Fruit fly (Drosophila melanogaster): ENCODE data around the gene primo-1.

Gene primo-1

DNA sequence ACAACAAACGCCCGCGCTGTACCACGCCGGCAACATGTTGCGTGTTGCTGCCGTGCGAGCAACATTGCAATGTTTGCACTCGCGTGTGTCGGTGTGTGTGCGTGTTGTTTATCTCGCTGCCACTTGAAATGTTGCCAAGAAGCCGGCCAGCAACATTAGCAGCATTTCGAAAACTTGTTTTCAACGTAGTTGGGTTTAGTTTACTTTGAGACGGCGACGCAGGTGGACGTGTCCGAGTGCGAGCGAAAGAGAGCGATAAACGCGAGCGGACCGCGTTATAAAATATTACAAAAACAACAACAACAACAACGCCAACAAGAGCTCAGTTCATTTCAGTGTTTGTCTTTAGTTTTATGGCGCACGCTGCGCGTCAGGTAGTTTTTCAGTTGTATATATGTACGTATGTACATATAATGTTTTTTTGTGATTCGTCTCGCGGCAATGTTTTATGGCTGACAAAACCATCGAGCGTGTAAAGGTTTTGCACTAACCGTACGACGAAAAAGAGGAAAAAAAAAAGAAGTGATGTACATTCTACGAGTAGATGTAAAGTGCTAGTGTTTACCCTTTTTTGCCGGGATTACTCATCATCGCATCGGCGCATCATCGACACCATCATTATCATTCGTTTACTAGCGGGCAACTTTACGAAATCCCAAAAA, 3.5 kb upstream of the primo-1 start, which contains the start of gene kmr (continued):
- peak; percentile 67 for TF ChIP-seq CG8924 (tag; optimal IDR thresholded peaks at IDR 0.05)
- TF ChIP-seq CG6765 (GFP tag; optimal IDR thresholded peaks at IDR 0.05): peak; percentile 12
- TF ChIP-seq CG12104 (GFP tag; optimal IDR thresholded peaks at IDR 0.05): no peak
- peak; percentile 58 for TF ChIP-seq mirr (GFP tag; optimal IDR thresholded peaks at IDR 0.05)
- peak; percentile 31 for TF ChIP-seq Fer3 (tag; optimal IDR thresholded peaks at IDR 0.05)
- TF ChIP-seq Hsf (GFP tag; optimal IDR thresholded peaks at IDR 0.05): no peak
- TF ChIP-seq tll (GFP tag; optimal IDR thresholded peaks at IDR 0.05): no peak
- TF ChIP-seq CG2678 (tag; optimal IDR thresholded peaks at IDR 0.05): peak; percentile 23
- peak; percentile 40; the same call in 1 of the 3 replicates for TF ChIP-seq CG14050 (GFP tag; IDR thresholded peaks at IDR 0.05)
- peak; percentile 62 for TF ChIP-seq CrebB (tag; optimal IDR thresholded peaks at IDR 0.05)
- TF ChIP-seq Atf6 (GFP tag; IDR thresholded peaks at IDR 0.05): peak; percentile 27; the same call in 1 of the 2 replicates
- peak; percentile 13 for TF ChIP-seq Hey (tag; optimal IDR thresholded peaks at IDR 0.05)
- TF ChIP-seq CG5953 (GFP tag; IDR thresholded peaks at IDR 0.05): peak; percentile 53
- 0 out of 2 replicates have a peak, but pooled peaks have one; percentile 43 for TF ChIP-seq unc-4 (GFP tag; IDR thresholded peaks at IDR 0.05; ENCODE audit: partially characterized antibody)
- TF ChIP-seq CG15269 (tag; optimal IDR thresholded peaks at IDR 0.05): peak; percentile 45
- TF ChIP-seq tx (GFP tag; optimal IDR thresholded peaks at IDR 0.05): no peak
- no peak for TF ChIP-seq CG11398 (GFP tag; optimal IDR thresholded peaks at IDR 0.05)
- TF ChIP-seq zen (tag; optimal IDR thresholded peaks at IDR 0.05): no peak
- TF ChIP-seq pfk (GFP tag; optimal IDR thresholded peaks at IDR 0.05): no peak
- TF ChIP-seq CG31365 (tag; optimal IDR thresholded peaks at IDR 0.05): no peak
- TF ChIP-seq CG1647 (GFP tag; optimal IDR thresholded peaks at IDR 0.05): no peak
- no peak for TF ChIP-seq Ada2b (GFP tag; IDR thresholded peaks at IDR 0.05)
- TF ChIP-seq CG16813 (GFP tag; IDR thresholded peaks at IDR 0.05; ENCODE audit: partially characterized antibody): no peak
- no peak for TF ChIP-seq ken (GFP tag; IDR thresholded peaks at IDR 0.05)
- peak; percentile 15 for TF ChIP-seq CG12391 (tag; optimal IDR thresholded peaks at IDR 0.05)
- TF ChIP-seq CG2875 (GFP tag; optimal IDR thresholded peaks at IDR 0.05): peak; percentile 49
- TF ChIP-seq Mes4 (GFP tag; optimal IDR thresholded peaks at IDR 0.05): no peak
- TF ChIP-seq Eip74EF (GFP tag; optimal IDR thresholded peaks at IDR 0.05): peak in 1 of 2 experiments; percentile 36
- TF ChIP-seq her (GFP tag; optimal IDR thresholded peaks at IDR 0.05): peak; percentile 57
- TF ChIP-seq CG7963 (GFP tag; IDR thresholded peaks at IDR 0.05; ENCODE audit: partially characterized antibody): 0 out of 3 replicates have a peak, but pooled peaks have one; percentile 22
- TF ChIP-seq CG6791 (GFP tag; IDR thresholded peaks at IDR 0.05; ENCODE audit: partially characterized antibody): no peak
- TF ChIP-seq dimm (GFP tag; IDR thresholded peaks at IDR 0.05): no peak
- peak; percentile 98 for TF ChIP-seq Jarid2 (GFP tag; optimal IDR thresholded peaks at IDR 0.05)
- TF ChIP-seq sima (GFP tag; optimal IDR thresholded peaks at IDR 0.05): no peak
- TF ChIP-seq CG13424 (tag; optimal IDR thresholded peaks at IDR 0.05): no peak
- no peak for TF ChIP-seq CG12744 (GFP tag; optimal IDR thresholded peaks at IDR 0.05)
- peak; percentile 23 for TF ChIP-seq nmo (GFP tag; optimal IDR thresholded peaks at IDR 0.05)
- TF ChIP-seq C15 (GFP tag; IDR thresholded peaks at IDR 0.05): no peak
- peak; percentile 100 for TF ChIP-seq CG11504 (tag; optimal IDR thresholded peaks at IDR 0.05)
- TF ChIP-seq Hr39 (optimal IDR thresholded peaks at IDR 0.05): no peak
- no peak for TF ChIP-seq tna (GFP tag; IDR thresholded peaks at IDR 0.05; ENCODE audit: partially characterized antibody)
- TF ChIP-seq CG9609 (GFP tag; optimal IDR thresholded peaks at IDR 0.05): no peak
- TF ChIP-seq Dbx (GFP tag; IDR thresholded peaks at IDR 0.05): peak; percentile 75
- TF ChIP-seq wdn (GFP tag; IDR thresholded peaks at IDR 0.05): peak; percentile 32; the same call in 1 of the 2 replicates
- TF ChIP-seq Sox102F (GFP tag; optimal IDR thresholded peaks at IDR 0.05): no peak
- no peak for TF ChIP-seq zen2 (GFP tag; IDR thresholded peaks at IDR 0.05; ENCODE audit: partially characterized antibody)
- TF ChIP-seq CG10366 (GFP tag; IDR thresholded peaks at IDR 0.05): no peak
- no peak for TF ChIP-seq Lhr (GFP tag; optimal IDR thresholded peaks at IDR 0.05)
- no peak; the same call in 1 of the 2 replicates for TF ChIP-seq Rfx (GFP tag; IDR thresholded peaks at IDR 0.05)
